Worm (Caenorhabditis elegans) whole organism, L4/young adult: ENCODE measurements around the gene ZK370.6.

Experiments
- W03F9.2 ChIP-seq: fragments of 150-350 bp; optimal IDR thresholded peaks from 2 replicates; lab custom pipeline; 2014; ENCODE audit warnings: missing biosample characterization, missing genetic modification characterization
- dao-5 ChIP-seq: sonication (generic microtip); optimal IDR thresholded peaks from 2 replicates; lab custom pipeline; 2016; ENCODE audit warnings: missing genotype, missing genetic modification characterization, moderate library complexity, missing compliant biosample characterization
- him-1 ChIP-seq: sonication (generic microtip); optimal IDR thresholded peaks from 2 replicates; lab custom pipeline; 2016; ENCODE audit warnings: missing genotype, missing genetic modification reagents, missing genetic modification characterization, missing compliant biosample characterization

- TF ChIP-seq him-1 (tag; lab: Kevin White, UChicago) (no peak), dao-5 (tag; lab: Kevin White, UChicago) (no peak), W03F9.2 (no peak)
Measured at ce11 chrIII:8726019-8726894, 17.4 kb downstream of the ZK370.6 start.
